Worm (Caenorhabditis elegans) whole organism, midembryonic: ENCODE data around the gene T04H1.13.

ENCODE experiments used
- T22C8.4 ChIP-seq: fragments of 200-800 bp; sonication (Bioruptor generic); IDR thresholded peaks from 2 replicates; pipeline ENCODE4 v1.3.6; 2022; ENCODE audit warnings: missing genetic modification characterization, missing compliant biosample characterization
- cog-1 ChIP-seq: sonication (generic microtip); optimal IDR thresholded peaks from 2 replicates; lab custom pipeline; 2016; ENCODE audit warnings: missing genetic modification characterization, missing compliant biosample characterization
- flt-1 ChIP-seq: fragments of 200-800 bp; sonication (Bioruptor generic); IDR thresholded peaks from 2 replicates; pipeline ENCODE4 v1.3.6; 2022; ENCODE audit warnings: missing genetic modification characterization, missing compliant biosample characterization
- ref-1 ChIP-seq: fragments of 200-800 bp; sonication (Bioruptor generic); conservative IDR thresholded peaks from 2 replicates; pipeline ENCODE4 v1.3.6; 2022; ENCODE audit warnings: missing genetic modification reagents, missing genetic modification characterization, missing compliant biosample characterization
- ztf-29 ChIP-seq: fragments of 200-800 bp; sonication (Bioruptor generic); IDR thresholded peaks from 2 replicates; pipeline ENCODE4 v1.3.6; 2022; ENCODE audit warnings: missing genetic modification reagents, missing genetic modification characterization, missing compliant biosample characterization

DNA sequence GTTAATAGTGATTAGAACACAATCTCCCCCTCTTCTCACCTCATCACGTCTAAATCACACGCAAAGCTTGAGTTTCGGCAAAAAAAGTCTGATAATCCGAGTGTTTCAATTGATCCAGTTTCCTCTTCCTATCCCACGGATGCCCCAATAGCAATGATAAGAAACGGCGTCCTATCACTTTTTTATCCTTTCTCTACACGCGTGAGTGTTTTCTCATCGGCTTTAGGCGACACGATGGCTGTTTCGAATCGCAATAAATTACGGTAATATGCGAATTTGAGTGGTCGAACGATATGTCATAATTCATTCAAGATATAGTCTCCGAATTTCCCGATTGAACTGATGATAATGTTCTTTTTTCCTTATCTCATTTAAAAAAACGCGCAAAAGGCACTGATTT, 45.4 kb downstream of the T04H1.13 start:
- TF ChIP-seq ref-1 (GFP tag; lab: Robert Waterston, UW) (no peak), flt-1 (GFP tag; lab: Robert Waterston, UW) (no peak), cog-1 (no peak), ztf-29 (GFP tag; lab: Robert Waterston, UW) (no peak), T22C8.4 (GFP tag; lab: Robert Waterston, UW) (no peak)
